Worm (Caenorhabditis elegans): ENCODE data around the gene endu-2.

ce11 chrX:8268083-8268482 lies 26.0 kb downstream of the endu-2 start:
- TF ChIP-seq snpc-4 (tag; optimal IDR thresholded peaks at IDR 0.05) (no peak), nhr-237 (tag; optimal IDR thresholded peaks at IDR 0.05) (no peak), lin-13 (tag; optimal IDR thresholded peaks at IDR 0.05) (no peak), unc-39 (tag; optimal IDR thresholded peaks at IDR 0.05) (no peak)

Measured in whole organism, mixed stage, embryonic.